Worm (Caenorhabditis elegans): ENCODE results near the gene nas-6.

Gene nas-6

DNA sequence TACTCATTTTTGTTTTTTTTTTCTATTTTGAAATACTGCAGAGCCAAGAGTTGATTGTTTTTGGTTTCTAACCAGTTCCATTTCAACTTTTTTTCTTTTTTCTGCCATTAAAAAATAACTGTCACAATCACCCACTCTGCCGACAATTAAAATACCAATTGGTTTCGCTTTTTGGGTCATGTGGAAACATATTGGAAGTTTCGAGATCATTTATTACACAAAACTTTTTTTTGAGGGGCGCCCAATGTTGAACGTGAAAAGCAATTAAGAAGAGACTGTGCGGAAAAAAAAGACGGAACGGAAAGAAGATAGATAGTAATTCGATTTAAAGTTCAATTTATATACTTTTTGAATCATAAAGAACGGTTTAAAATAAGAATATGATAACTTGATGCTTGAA, 16.5 kb downstream of the nas-6 start:
- TF ChIP-seq blmp-1 (tag; optimal IDR thresholded peaks at IDR 0.05; ENCODE audit: insufficient read depth), result peak; percentile 64
- peak; percentile 78 for TF ChIP-seq nhr-25 (tag; optimal IDR thresholded peaks at IDR 0.05)
- TF ChIP-seq lin-13 (GFP tag; optimal IDR thresholded peaks at IDR 0.05), result no peak
- no peak for TF ChIP-seq gmeb-1 (tag; optimal IDR thresholded peaks at IDR 0.05)
- no peak for TF ChIP-seq ceh-16 (tag; optimal IDR thresholded peaks at IDR 0.05)
- no peak for TF ChIP-seq Y55F3AM.14 (GFP tag; optimal IDR thresholded peaks at IDR 0.05)
- TF ChIP-seq crh-2 (tag; optimal IDR thresholded peaks at IDR 0.05), result peak; percentile 4

DNA sequence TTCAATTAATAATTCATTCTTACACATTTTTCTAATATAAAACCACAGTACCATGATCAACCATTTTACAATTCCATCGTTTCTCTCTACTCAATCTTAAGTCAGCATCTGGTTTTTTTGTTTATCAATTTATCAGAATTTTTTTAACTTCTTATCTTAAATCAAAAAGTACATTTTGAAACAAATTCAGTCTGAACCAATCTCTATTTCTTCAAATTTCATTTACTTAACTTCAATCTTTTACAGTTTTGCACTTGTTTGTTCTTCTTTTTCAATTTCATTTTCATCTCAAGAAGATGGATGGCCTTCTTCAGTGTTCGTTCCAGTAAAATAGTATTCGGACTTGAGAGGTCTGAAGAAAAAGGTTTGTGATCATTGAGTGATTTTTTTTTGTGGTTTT, 17.5 kb downstream of the nas-6 start, which contains the start of gene gba-3:
TSS of gene gba-3 (plus strand) at position 301 of the 400 bp plus-strand sequence.
- TF ChIP-seq nhr-11 (tag; optimal IDR thresholded peaks at IDR 0.05), result no peak
- TF ChIP-seq sma-9 (GFP tag; optimal IDR thresholded peaks at IDR 0.05), result peak; percentile 8
- TF ChIP-seq sma-9 (tag; optimal IDR thresholded peaks at IDR 0.05), result no peak
- peak; percentile 18 for TF ChIP-seq blmp-1 (tag; optimal IDR thresholded peaks at IDR 0.05; ENCODE audit: insufficient read depth)
- TF ChIP-seq nhr-25 (tag; optimal IDR thresholded peaks at IDR 0.05), result peak; percentile 47

DNA sequence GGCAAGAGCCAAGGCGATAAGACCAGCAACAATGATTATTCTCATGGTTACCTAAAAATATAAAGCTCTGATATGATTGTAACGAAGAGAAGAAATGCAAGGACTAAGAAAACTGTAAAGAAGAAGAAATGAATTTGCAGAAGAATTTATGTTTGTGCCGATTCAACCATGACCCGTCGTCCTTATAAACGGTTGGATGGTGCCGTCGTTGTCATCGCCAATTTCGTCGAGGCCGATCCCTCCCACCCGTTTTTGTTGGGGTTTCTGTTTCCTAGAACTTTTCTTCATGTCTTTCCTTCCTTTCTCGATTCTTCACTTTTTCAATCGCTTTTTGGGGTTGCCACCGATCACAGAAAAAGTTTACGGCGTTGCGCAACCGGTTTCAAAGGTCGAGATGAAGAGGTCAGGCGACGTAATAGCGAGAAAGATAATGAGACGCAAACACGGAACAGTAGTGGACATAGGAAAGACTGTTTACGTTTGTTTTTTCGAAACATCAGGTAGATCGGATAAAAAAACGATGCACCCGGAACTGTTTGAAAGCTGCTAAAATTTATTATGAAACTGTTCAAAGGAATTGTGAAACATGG, 18.6 kb downstream of the nas-6 start, which contains the start of gene epic-1:
TSS of gene epic-1 (minus strand) at position 51 of the 590 bp plus-strand sequence.
- TF ChIP-seq Y55F3AM.14 (GFP tag; optimal IDR thresholded peaks at IDR 0.05) (no peak), ama-1 (optimal IDR thresholded peaks at IDR 0.05) (peak; percentile 14), unc-62 (GFP tag; optimal IDR thresholded peaks at IDR 0.05) (no peak), egl-27 (tag; optimal IDR thresholded peaks at IDR 0.05) (peak; percentile 35), gmeb-1 (tag; optimal IDR thresholded peaks at IDR 0.05) (no peak), R02D3.7 (tag; optimal IDR thresholded peaks at IDR 0.05) (no peak), skn-1 (tag; optimal IDR thresholded peaks at IDR 0.05) (no peak), lin-13 (GFP tag; optimal IDR thresholded peaks at IDR 0.05) (no peak), nhr-129 (tag; optimal IDR thresholded peaks at IDR 0.05) (peak; percentile 44), dmd-4 (tag; optimal IDR thresholded peaks at IDR 0.05) (no peak), sem-4 (tag; optimal IDR thresholded peaks at IDR 0.05) (peak; percentile 24), blmp-1 (tag; optimal IDR thresholded peaks at IDR 0.05; ENCODE audit: insufficient read depth) (peak; percentile 45), nhr-11 (tag; optimal IDR thresholded peaks at IDR 0.05) (no peak), nhr-21 (tag; optimal IDR thresholded peaks at IDR 0.05) (peak; percentile 43), crh-2 (tag; optimal IDR thresholded peaks at IDR 0.05) (peak; percentile 2), alr-1 (tag; optimal IDR thresholded peaks at IDR 0.05) (no peak), nhr-25 (tag; optimal IDR thresholded peaks at IDR 0.05) (peak; percentile 82), sma-3 (GFP tag; optimal IDR thresholded peaks at IDR 0.05) (peak; percentile 41), elt-3 (tag; optimal IDR thresholded peaks at IDR 0.05) (no peak), ztf-1 (GFP tag; conservative IDR thresholded peaks at IDR 0.05) (no peak), F13H6.1 (tag; optimal IDR thresholded peaks at IDR 0.05) (no peak), mbf-1 (tag; optimal IDR thresholded peaks at IDR 0.05) (no peak), lsy-2 (tag; optimal IDR thresholded peaks at IDR 0.05) (no peak), ztf-4 (tag; optimal IDR thresholded peaks at IDR 0.05) (no peak), ZK546.5 (tag; optimal IDR thresholded peaks at IDR 0.05) (no peak)

DNA sequence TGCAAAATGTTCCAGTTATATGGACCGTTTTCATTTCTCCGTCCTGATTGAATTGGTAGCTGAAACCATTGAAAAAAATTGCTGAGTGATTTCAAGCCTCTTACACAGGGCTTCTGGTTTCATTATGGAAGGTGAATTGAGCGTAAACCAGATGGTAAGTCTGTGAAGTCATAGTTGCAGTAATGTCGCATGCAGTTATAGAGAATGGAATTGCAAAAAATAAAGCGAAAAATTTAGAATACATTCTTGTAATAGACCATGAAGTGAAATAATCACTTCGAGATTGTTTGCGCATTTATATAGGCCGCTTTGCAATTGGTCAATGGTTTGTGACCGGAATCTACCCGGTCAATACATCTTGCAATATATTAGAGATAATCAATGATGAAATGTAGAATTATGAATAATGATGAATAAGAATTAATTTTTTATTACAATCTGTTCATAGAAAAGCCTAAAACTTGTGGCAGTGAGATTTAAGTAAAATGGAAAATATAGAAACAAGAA, 20.4 kb downstream of the nas-6 start, which contains the start of gene F11E6.4:
TSS of gene F11E6.4 (minus strand) at position 259 of the 507 bp plus-strand sequence.
- no peak for TF ChIP-seq ztf-1 (GFP tag; conservative IDR thresholded peaks at IDR 0.05)
- no peak for TF ChIP-seq egl-27 (tag; optimal IDR thresholded peaks at IDR 0.05)
- TF ChIP-seq alr-1 (tag; optimal IDR thresholded peaks at IDR 0.05), result no peak
- TF ChIP-seq C34F6.9 (tag; optimal IDR thresholded peaks at IDR 0.05), result no peak
- no peak for TF ChIP-seq ceh-16 (tag; optimal IDR thresholded peaks at IDR 0.05)
- no peak for TF ChIP-seq zag-1 (tag; optimal IDR thresholded peaks at IDR 0.05)
- TF ChIP-seq unc-62 (GFP tag; optimal IDR thresholded peaks at IDR 0.05), result no peak
- no peak for TF ChIP-seq Y55F3AM.14 (GFP tag; optimal IDR thresholded peaks at IDR 0.05)
- TF ChIP-seq elt-1 (tag; optimal IDR thresholded peaks at IDR 0.05), result no peak
- no peak for TF ChIP-seq nhr-10 (tag; optimal IDR thresholded peaks at IDR 0.05)
- TF ChIP-seq sma-3 (GFP tag; optimal IDR thresholded peaks at IDR 0.05), result no peak
- no peak for TF ChIP-seq ztf-11 (tag; optimal IDR thresholded peaks at IDR 0.05)
- TF ChIP-seq ama-1 (optimal IDR thresholded peaks at IDR 0.05), result peak; percentile 21
- no peak for TF ChIP-seq mbf-1 (tag; optimal IDR thresholded peaks at IDR 0.05)
- TF ChIP-seq ceh-82 (tag; optimal IDR thresholded peaks at IDR 0.05), result no peak
- no peak for TF ChIP-seq sma-9 (GFP tag; optimal IDR thresholded peaks at IDR 0.05)
- TF ChIP-seq sma-9 (tag; optimal IDR thresholded peaks at IDR 0.05), result no peak
- no peak for TF ChIP-seq ZK546.5 (tag; optimal IDR thresholded peaks at IDR 0.05)
- no peak for TF ChIP-seq elt-3 (tag; optimal IDR thresholded peaks at IDR 0.05)
- TF ChIP-seq lin-11 (tag; optimal IDR thresholded peaks at IDR 0.05), result no peak
- TF ChIP-seq aly-2 (tag; optimal IDR thresholded peaks at IDR 0.05), result no peak
- TF ChIP-seq nhr-23 (tag; optimal IDR thresholded peaks at IDR 0.05), result no peak
- TF ChIP-seq nhr-21 (tag; optimal IDR thresholded peaks at IDR 0.05), result no peak
- no peak for TF ChIP-seq blmp-1 (tag; optimal IDR thresholded peaks at IDR 0.05; ENCODE audit: insufficient read depth)
- TF ChIP-seq nhr-25 (tag; optimal IDR thresholded peaks at IDR 0.05), result peak; percentile 73
- TF ChIP-seq dmd-4 (tag; optimal IDR thresholded peaks at IDR 0.05), result no peak
- peak; percentile 28 for TF ChIP-seq lin-13 (GFP tag; optimal IDR thresholded peaks at IDR 0.05)
- TF ChIP-seq F13H6.1 (tag; optimal IDR thresholded peaks at IDR 0.05), result no peak
- no peak for TF ChIP-seq unc-55 (GFP tag; optimal IDR thresholded peaks at IDR 0.05)
- no peak for TF ChIP-seq skn-1 (tag; optimal IDR thresholded peaks at IDR 0.05)
- no peak for TF ChIP-seq snpc-4 (tag; optimal IDR thresholded peaks at IDR 0.05)
- TF ChIP-seq ztf-4 (tag; optimal IDR thresholded peaks at IDR 0.05), result peak; percentile 35
